Worm (Caenorhabditis elegans): Measurements from ENCODE around the gene fbxa-113.

The fbxa-113 gene

ce11 chrV:20196671-20197070, 6.5 kb upstream of the fbxa-113 start, which contains the start of gene ftr-1:
Gene ftr-1 (plus strand): TSS chrV:20196971.
- TF ChIP-seq aly-1 (tag; optimal IDR thresholded peaks at IDR 0.05) (no peak), hmg-4 (GFP tag; optimal IDR thresholded peaks at IDR 0.05) (no peak), hnd-1 (tag; optimal IDR thresholded peaks at IDR 0.05) (no peak), scrt-1 (GFP tag; IDR thresholded peaks at IDR 0.05) (no peak), ama-1 (optimal IDR thresholded peaks at IDR 0.05) (no peak), hmbx-1 (tag; optimal IDR thresholded peaks at IDR 0.05) (no peak), ceh-13 (GFP tag; optimal IDR thresholded peaks at IDR 0.05) (no peak), F13C5.2 (tag; optimal IDR thresholded peaks at IDR 0.05) (no peak), tbx-11 (GFP tag; IDR thresholded peaks at IDR 0.05) (no peak), ceh-36 (tag; optimal IDR thresholded peaks at IDR 0.05) (no peak), sea-1 (GFP tag; conservative IDR thresholded peaks at IDR 0.05) (no peak), flt-1 (GFP tag; IDR thresholded peaks at IDR 0.05) (no peak), tra-4 (tag; optimal IDR thresholded peaks at IDR 0.05) (no peak), ets-7 (tag; optimal IDR thresholded peaks at IDR 0.05) (no peak), tbx-37 (GFP tag; conservative IDR thresholded peaks at IDR 0.05) (no peak)

DNA sequence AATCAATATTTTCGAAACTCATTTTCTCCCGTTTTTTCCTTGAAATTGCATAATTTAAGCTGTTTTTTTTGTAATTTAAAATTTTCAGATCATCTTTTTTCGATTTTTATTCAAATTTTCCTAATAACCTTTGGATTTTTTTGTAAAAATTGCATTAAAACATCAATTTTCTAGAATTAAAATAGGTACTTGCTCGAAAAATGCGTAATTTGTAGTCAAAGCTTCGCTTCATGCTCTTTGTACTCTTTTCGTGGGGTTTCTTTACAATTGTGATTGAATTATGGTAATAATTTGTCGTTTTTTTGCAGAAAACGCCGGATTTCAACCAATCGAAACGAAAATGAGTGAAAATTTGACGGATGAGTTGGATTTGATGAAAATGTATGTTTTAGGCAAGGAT, 4.2 kb upstream of the fbxa-113 start, which contains the start of gene fog-2:
Gene fog-2, plus strand, starts transcription at position 301 of the 400 bp plus-strand sequence.
- no peak for TF ChIP-seq ama-1 (optimal IDR thresholded peaks at IDR 0.05)
- no peak for TF ChIP-seq sea-1 (GFP tag; conservative IDR thresholded peaks at IDR 0.05)
- TF ChIP-seq hnd-1 (tag; optimal IDR thresholded peaks at IDR 0.05) = no peak
- TF ChIP-seq ceh-36 (tag; optimal IDR thresholded peaks at IDR 0.05) = no peak
- no peak for TF ChIP-seq hmg-4 (GFP tag; optimal IDR thresholded peaks at IDR 0.05)
- no peak for TF ChIP-seq scrt-1 (GFP tag; IDR thresholded peaks at IDR 0.05)
- TF ChIP-seq tbx-11 (GFP tag; IDR thresholded peaks at IDR 0.05) = no peak
- TF ChIP-seq tbx-37 (GFP tag; conservative IDR thresholded peaks at IDR 0.05) = no peak
- TF ChIP-seq B0310.2 (tag; optimal IDR thresholded peaks at IDR 0.05) = no peak
- no peak for TF ChIP-seq aly-1 (tag; optimal IDR thresholded peaks at IDR 0.05)
- TF ChIP-seq hmbx-1 (tag; optimal IDR thresholded peaks at IDR 0.05) = no peak
- no peak for TF ChIP-seq tra-4 (tag; optimal IDR thresholded peaks at IDR 0.05)

DNA sequence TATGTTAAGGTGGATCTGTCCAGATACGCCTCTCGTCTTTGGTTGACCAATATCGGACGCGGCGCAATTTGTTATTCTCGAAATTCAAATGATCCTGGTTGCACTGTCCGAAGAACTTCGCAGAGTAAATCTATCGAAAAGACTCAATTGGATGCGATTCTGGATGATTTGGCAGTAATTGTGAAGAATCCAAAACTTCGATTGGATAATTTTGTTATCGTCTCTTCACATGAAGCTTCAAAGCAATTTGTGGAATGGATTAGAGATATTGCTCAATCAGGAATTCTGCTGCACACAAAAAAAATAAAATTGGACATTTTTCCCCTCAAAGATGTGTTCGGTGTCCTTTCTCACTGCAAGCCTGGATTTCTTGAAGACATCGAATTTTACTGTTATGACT, 3.5 kb upstream of the fbxa-113 start:
- TF ChIP-seq sea-1 (GFP tag; conservative IDR thresholded peaks at IDR 0.05) = no peak
- no peak for TF ChIP-seq pes-1 (GFP tag; IDR thresholded peaks at IDR 0.05)
- no peak for TF ChIP-seq hmg-4 (GFP tag; optimal IDR thresholded peaks at IDR 0.05)
- TF ChIP-seq flt-1 (GFP tag; IDR thresholded peaks at IDR 0.05) = no peak
- TF ChIP-seq ceh-13 (GFP tag; optimal IDR thresholded peaks at IDR 0.05) = no peak
- no peak for TF ChIP-seq hmbx-1 (tag; optimal IDR thresholded peaks at IDR 0.05)
- TF ChIP-seq ets-7 (tag; optimal IDR thresholded peaks at IDR 0.05) = no peak
- TF ChIP-seq ceh-36 (tag; optimal IDR thresholded peaks at IDR 0.05) = no peak
- TF ChIP-seq scrt-1 (GFP tag; IDR thresholded peaks at IDR 0.05) = no peak
- TF ChIP-seq B0310.2 (tag; optimal IDR thresholded peaks at IDR 0.05) = no peak

DNA sequence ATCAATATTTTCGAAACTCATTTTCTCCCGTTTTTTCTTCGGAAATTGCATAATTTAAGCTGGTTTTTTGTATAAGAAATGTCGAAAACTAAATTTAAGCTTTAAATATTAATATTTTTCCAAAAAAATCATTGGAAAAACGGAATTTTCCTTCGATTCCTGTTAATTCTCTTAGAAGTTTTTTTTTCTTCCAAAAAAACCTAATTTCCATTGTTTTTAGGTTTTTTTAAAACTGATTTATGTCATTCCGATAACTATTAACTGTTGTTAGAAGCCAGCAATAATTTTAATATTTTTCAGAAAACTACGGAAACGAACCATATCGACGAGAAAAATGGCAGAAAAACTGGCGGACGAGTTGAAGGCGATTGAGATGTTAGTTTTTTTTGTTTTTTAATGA, 1.9 kb upstream of the fbxa-113 start, which contains the start of gene fbxa-114:
Gene fbxa-114, plus strand, starts transcription at position 301 of the 400 bp plus-strand sequence.
- TF ChIP-seq tbx-11 (GFP tag; IDR thresholded peaks at IDR 0.05) = no peak
- no peak for TF ChIP-seq ets-7 (tag; optimal IDR thresholded peaks at IDR 0.05)
- TF ChIP-seq hnd-1 (tag; optimal IDR thresholded peaks at IDR 0.05) = no peak
- TF ChIP-seq aly-1 (tag; optimal IDR thresholded peaks at IDR 0.05) = no peak
- no peak for TF ChIP-seq ama-1 (optimal IDR thresholded peaks at IDR 0.05)
- TF ChIP-seq flt-1 (GFP tag; IDR thresholded peaks at IDR 0.05) = no peak
- TF ChIP-seq scrt-1 (GFP tag; IDR thresholded peaks at IDR 0.05) = no peak
- TF ChIP-seq hmg-4 (GFP tag; optimal IDR thresholded peaks at IDR 0.05) = no peak
- TF ChIP-seq ceh-13 (GFP tag; optimal IDR thresholded peaks at IDR 0.05) = no peak
- no peak for TF ChIP-seq F13C5.2 (tag; optimal IDR thresholded peaks at IDR 0.05)

DNA sequence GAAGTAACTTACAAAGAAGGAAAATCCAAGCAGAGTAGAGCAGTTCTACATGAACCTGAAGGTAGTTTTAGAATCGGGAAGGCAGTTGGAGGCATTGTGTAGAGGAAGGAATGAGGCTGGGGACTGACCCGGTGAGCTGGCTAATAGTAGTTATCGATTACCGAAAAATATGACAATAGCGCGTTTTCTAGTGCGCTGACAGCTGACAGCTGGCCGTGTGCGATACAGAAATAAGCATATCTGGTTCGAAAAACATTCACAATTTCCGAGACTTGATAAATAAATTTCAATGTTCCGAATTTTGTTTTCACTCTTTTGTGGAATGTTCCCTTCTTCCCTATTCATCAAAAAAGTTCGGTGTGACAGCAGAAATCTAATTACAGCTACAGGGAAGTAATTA, 2.9 kb downstream of the fbxa-113 start, which contains the start of the genes fbxb-59 and srbc-34:
Gene fbxb-59, minus strand, starts transcription at position 101 of the 400 bp plus-strand sequence.
Gene srbc-34, plus strand, starts transcription at position 233 of the 400 bp plus-strand sequence.
- no peak for TF ChIP-seq pes-1 (GFP tag; IDR thresholded peaks at IDR 0.05)
- TF ChIP-seq aly-1 (tag; optimal IDR thresholded peaks at IDR 0.05) = no peak

DNA sequence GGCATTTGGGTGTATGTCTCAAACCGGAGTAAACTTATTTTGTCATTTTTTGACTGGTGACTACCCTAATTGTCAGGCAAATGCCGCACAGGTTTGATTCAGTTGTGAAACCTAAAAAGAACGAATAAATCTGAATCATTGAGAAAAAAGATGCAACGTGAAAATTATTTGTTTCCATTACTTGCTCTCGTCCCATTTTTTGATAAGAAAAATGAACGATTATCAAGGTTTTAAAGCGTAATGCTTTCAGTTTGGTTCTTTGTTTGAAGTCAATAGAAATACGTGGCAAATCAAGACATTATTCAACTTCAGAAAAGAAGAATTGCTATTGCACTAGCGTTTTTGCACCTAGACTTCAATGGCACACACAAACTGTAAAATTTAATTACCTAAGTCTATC, 9.4 kb downstream of the fbxa-113 start, which contains the start of gene Y113G7B.12:
Gene Y113G7B.12, minus strand, starts transcription at position 101 of the 400 bp plus-strand sequence.
- no peak for TF ChIP-seq tbx-37 (GFP tag; conservative IDR thresholded peaks at IDR 0.05)
- TF ChIP-seq pes-1 (GFP tag; IDR thresholded peaks at IDR 0.05) = no peak
- TF ChIP-seq hmbx-1 (tag; optimal IDR thresholded peaks at IDR 0.05) = no peak
- no peak for TF ChIP-seq flt-1 (GFP tag; IDR thresholded peaks at IDR 0.05)
- TF ChIP-seq ceh-13 (GFP tag; optimal IDR thresholded peaks at IDR 0.05) = no peak
- TF ChIP-seq scrt-1 (GFP tag; IDR thresholded peaks at IDR 0.05) = no peak

DNA sequence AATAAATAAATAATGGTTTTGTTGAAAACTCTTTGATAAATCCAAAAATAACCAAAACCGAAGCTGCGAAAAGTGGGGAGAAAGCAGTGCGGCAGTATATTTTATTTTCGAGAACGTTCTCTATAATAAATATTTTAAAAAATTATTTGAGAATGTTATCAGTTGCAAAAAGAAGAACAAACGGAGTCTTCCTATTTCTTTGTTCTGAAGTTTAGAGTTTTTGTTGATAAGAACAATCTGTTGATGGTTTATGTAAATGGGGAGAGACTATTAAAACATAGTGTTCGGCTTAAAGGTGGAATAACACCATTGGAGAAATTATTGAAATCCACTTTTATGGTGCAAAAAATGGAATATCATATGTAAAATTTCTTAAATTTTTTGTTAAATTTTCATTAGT, 9.9 kb downstream of the fbxa-113 start:
- TF ChIP-seq ets-7 (tag; optimal IDR thresholded peaks at IDR 0.05) (no peak), pes-1 (GFP tag; IDR thresholded peaks at IDR 0.05) (no peak), flt-1 (GFP tag; IDR thresholded peaks at IDR 0.05) (no peak), B0310.2 (tag; optimal IDR thresholded peaks at IDR 0.05) (no peak), ceh-13 (GFP tag; optimal IDR thresholded peaks at IDR 0.05) (no peak), ama-1 (optimal IDR thresholded peaks at IDR 0.05) (no peak), F13C5.2 (tag; optimal IDR thresholded peaks at IDR 0.05) (no peak), tra-4 (tag; optimal IDR thresholded peaks at IDR 0.05) (no peak), hmbx-1 (tag; optimal IDR thresholded peaks at IDR 0.05) (no peak), ceh-36 (tag; optimal IDR thresholded peaks at IDR 0.05) (no peak), aly-1 (tag; optimal IDR thresholded peaks at IDR 0.05) (no peak), tbx-11 (GFP tag; IDR thresholded peaks at IDR 0.05) (no peak), sea-1 (GFP tag; conservative IDR thresholded peaks at IDR 0.05) (no peak), hmg-4 (GFP tag; optimal IDR thresholded peaks at IDR 0.05) (no peak), hnd-1 (tag; optimal IDR thresholded peaks at IDR 0.05) (no peak), tbx-37 (GFP tag; conservative IDR thresholded peaks at IDR 0.05) (no peak), scrt-1 (GFP tag; IDR thresholded peaks at IDR 0.05) (no peak)

DNA sequence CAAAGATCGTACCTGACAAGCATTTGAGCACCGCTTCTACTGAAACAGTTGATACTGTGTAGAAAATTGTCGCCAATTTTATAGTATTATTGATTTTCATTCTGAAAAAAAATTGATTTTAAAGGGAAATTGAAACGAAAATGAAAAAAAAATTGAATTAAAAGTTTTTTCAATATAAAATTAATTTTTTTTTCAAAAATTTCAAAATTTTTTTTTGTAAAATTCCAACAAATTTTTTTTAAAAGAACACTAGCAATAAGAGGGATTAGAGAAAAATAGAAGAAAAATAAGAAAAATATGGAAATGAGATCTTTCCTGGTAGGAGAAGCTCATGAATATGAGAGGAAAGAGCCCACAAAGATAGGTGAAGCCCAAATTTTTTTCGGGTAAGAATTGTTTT, 12.0 kb downstream of the fbxa-113 start, which contains the start of gene Y113G7B.11:
Gene Y113G7B.11, minus strand, starts transcription at position 101 of the 400 bp plus-strand sequence.
- TF ChIP-seq F13C5.2 (tag; optimal IDR thresholded peaks at IDR 0.05) (no peak), B0310.2 (tag; optimal IDR thresholded peaks at IDR 0.05) (no peak), tbx-37 (GFP tag; conservative IDR thresholded peaks at IDR 0.05) (no peak), ama-1 (optimal IDR thresholded peaks at IDR 0.05) (no peak), ceh-13 (GFP tag; optimal IDR thresholded peaks at IDR 0.05) (no peak), hmg-4 (GFP tag; optimal IDR thresholded peaks at IDR 0.05) (no peak)

All from whole organism, early embryonic.